Worm (Caenorhabditis elegans) whole organism, mixed stage, embryonic: ENCODE data around the gene Y50D4A.10.
A peak's percentile ranks its signal among the peaks of the same experiment; 100 is the strongest.

ENCODE experiments used
- bed-3 ChIP-seq: fragments of 200-800 bp; sonication (Bioruptor generic); optimal IDR thresholded peaks from 3 replicates; lab custom pipeline; 2018; ENCODE audit warnings: mild to moderate bottlenecking, missing genetic modification characterization, moderate library complexity, missing compliant biosample characterization
- blmp-1 ChIP-seq: fragments of 150-350 bp; optimal IDR thresholded peaks from 2 replicates; lab custom pipeline; 2014; ENCODE audit warnings: missing biosample characterization, missing genetic modification characterization
- ceh-39 ChIP-seq: fragments of 150-350 bp; optimal IDR thresholded peaks from 2 replicates; lab custom pipeline; 2014; ENCODE audit warnings: missing biosample characterization, missing genetic modification characterization
- ceh-43 ChIP-seq: fragments of 200-800 bp; sonication (Bioruptor generic); optimal IDR thresholded peaks from 2 replicates; lab custom pipeline; 2018; ENCODE audit warnings: mild to moderate bottlenecking, missing genetic modification characterization, moderate library complexity, missing compliant biosample characterization
- ces-1 ChIP-seq: fragments of 150-350 bp; optimal IDR thresholded peaks from 2 replicates; lab custom pipeline; 2014; ENCODE audit warnings: missing biosample characterization, missing genetic modification reagents, missing genetic modification characterization
- cnd-1 ChIP-seq: fragments of 200-800 bp; sonication (Bioruptor generic); optimal IDR thresholded peaks from 2 replicates; lab custom pipeline; 2018; ENCODE audit warnings: mild to moderate bottlenecking, missing genetic modification characterization, missing compliant biosample characterization
- drap-1 ChIP-seq: fragments of 200-800 bp; sonication (Bioruptor generic); optimal IDR thresholded peaks from 3 replicates; lab custom pipeline; 2018; ENCODE audit warnings: mild to moderate bottlenecking, missing genetic modification characterization, missing compliant biosample characterization
- elt-1 ChIP-seq: sonication (generic microtip); optimal IDR thresholded peaks from 2 replicates; lab custom pipeline; 2017; ENCODE audit warnings: missing genetic modification characterization, mild to moderate bottlenecking, missing compliant biosample characterization, antibody characterized with exemption, moderate library complexity, borderline replicate concordance; ENCODE audit not compliant: insufficient read depth
- elt-3 ChIP-seq: fragments of 150-350 bp; optimal IDR thresholded peaks from 2 replicates; lab custom pipeline; 2014; ENCODE audit warnings: missing biosample characterization, missing genetic modification characterization
- flh-1 ChIP-seq: fragments of 200-800 bp; sonication (Bioruptor generic); optimal IDR thresholded peaks from 2 replicates; lab custom pipeline; 2018; ENCODE audit warnings: mild to moderate bottlenecking, missing genetic modification characterization, moderate library complexity, missing compliant biosample characterization
- ham-2 ChIP-seq: fragments of 200-800 bp; sonication (Bioruptor generic); optimal IDR thresholded peaks from 2 replicates; lab custom pipeline; 2018; ENCODE audit warnings: mild to moderate bottlenecking, missing genetic modification characterization, missing compliant biosample characterization
- hlh-1 ChIP-seq: fragments of 150-350 bp; optimal IDR thresholded peaks from 2 replicates; lab custom pipeline; 2014; ENCODE audit warnings: missing biosample characterization, missing genetic modification reagents, missing genetic modification characterization
- lin-13 ChIP-seq: fragments of 150-350 bp; optimal IDR thresholded peaks from 2 replicates; lab custom pipeline; 2014; ENCODE audit warnings: missing biosample characterization, missing genetic modification characterization
- lin-32 ChIP-seq: fragments of 200-800 bp; sonication (Bioruptor generic); optimal IDR thresholded peaks from 2 replicates; lab custom pipeline; 2018; ENCODE audit warnings: mild to moderate bottlenecking, missing genetic modification characterization, missing compliant biosample characterization
- lsy-2 ChIP-seq: fragments of 150-350 bp; optimal IDR thresholded peaks from 2 replicates; lab custom pipeline; 2014; ENCODE audit warnings: missing biosample characterization, missing genetic modification characterization
- mab-5 ChIP-seq: fragments of 150-350 bp; optimal IDR thresholded peaks from 2 replicates; lab custom pipeline; 2014; ENCODE audit warnings: missing biosample characterization, missing genetic modification characterization
- mep-1 ChIP-seq: fragments of 150-350 bp; optimal IDR thresholded peaks from 2 replicates; lab custom pipeline; 2017; ENCODE audit warnings: missing biosample characterization, missing genetic modification reagents, missing genetic modification characterization, inconsistent platforms
- mls-2 ChIP-seq: sonication (generic microtip); optimal IDR thresholded peaks from 2 replicates; lab custom pipeline; 2016; ENCODE audit warnings: mild to moderate bottlenecking, missing genetic modification characterization, moderate library complexity, missing compliant biosample characterization
- nhr-12 ChIP-seq: fragments of 150-350 bp; optimal IDR thresholded peaks from 2 replicates; lab custom pipeline; 2014; ENCODE audit warnings: missing biosample characterization, missing genetic modification characterization
- nhr-2 ChIP-seq: fragments of 150-350 bp; optimal IDR thresholded peaks from 2 replicates; lab custom pipeline; 2014; ENCODE audit warnings: missing biosample characterization, missing genetic modification characterization
- nhr-237 ChIP-seq: fragments of 150-350 bp; optimal IDR thresholded peaks from 2 replicates; lab custom pipeline; 2014; ENCODE audit warnings: missing biosample characterization, missing genetic modification characterization
- nhr-28 ChIP-seq: fragments of 150-350 bp; optimal IDR thresholded peaks from 2 replicates; lab custom pipeline; 2014; ENCODE audit warnings: missing biosample characterization, missing genetic modification characterization
- nhr-76 ChIP-seq: sonication (generic microtip); optimal IDR thresholded peaks from 2 replicates; lab custom pipeline; 2017; ENCODE audit warnings: missing biosample characterization, missing genetic modification characterization
- pha-4 ChIP-seq: fragments of 150-350 bp; optimal IDR thresholded peaks from 2 replicates; lab custom pipeline; 2018; ENCODE audit warnings: missing biosample characterization, missing genetic modification reagents, missing genetic modification characterization
- sem-2 ChIP-seq: fragments of 200-800 bp; sonication (Bioruptor generic); optimal IDR thresholded peaks from 2 replicates; lab custom pipeline; 2018; ENCODE audit warnings: mild to moderate bottlenecking, missing genetic modification characterization, missing compliant biosample characterization
- snpc-4 ChIP-seq: fragments of 150-350 bp; optimal IDR thresholded peaks from 2 replicates; lab custom pipeline; 2014; ENCODE audit warnings: missing biosample characterization, missing genetic modification characterization
- sptf-1 ChIP-seq: sonication (generic microtip); optimal IDR thresholded peaks from 2 replicates; lab custom pipeline; 2017; ENCODE audit warnings: mild to moderate bottlenecking, missing genetic modification characterization, moderate library complexity, missing compliant biosample characterization
- tbx-8 ChIP-seq: fragments of 200-800 bp; sonication (Bioruptor generic); optimal IDR thresholded peaks from 2 replicates; lab custom pipeline; 2018; ENCODE audit warnings: mild to moderate bottlenecking, missing genetic modification characterization, moderate library complexity, missing compliant biosample characterization
- unc-120 ChIP-seq: sonication (generic microtip); optimal IDR thresholded peaks from 2 replicates; lab custom pipeline; 2017; ENCODE audit warnings: missing genetic modification characterization, missing compliant biosample characterization; ENCODE audit not compliant: poor library complexity, severe bottlenecking
- unc-39 ChIP-seq: fragments of 150-350 bp; optimal IDR thresholded peaks from 2 replicates; lab custom pipeline; 2014; ENCODE audit warnings: missing biosample characterization, missing genetic modification characterization
- unc-62 ChIP-seq: fragments of 150-350 bp; optimal IDR thresholded peaks from 2 replicates; lab custom pipeline; 2014; ENCODE audit warnings: missing biosample characterization, missing genetic modification reagents, missing genetic modification characterization
- zip-8 ChIP-seq: fragments of 150-350 bp; optimal IDR thresholded peaks from 2 replicates; lab custom pipeline; 2014; ENCODE audit warnings: missing biosample characterization, missing genetic modification characterization
- ztf-11 ChIP-seq: fragments of 150-350 bp; optimal IDR thresholded peaks from 2 replicates; lab custom pipeline; 2014; ENCODE audit warnings: missing biosample characterization, missing genetic modification characterization

The Y50D4A.10 gene

ce11 chrV:1220509-1220908 lies at the start of gene Y50D4A.10:
TSS of gene Y50D4A.10 (minus strand) at chrV:1220565.
- TF ChIP-seq unc-39 (no peak), zip-8 (tag; lab: Kevin White, UChicago) (peak; percentile 84)

DNA sequence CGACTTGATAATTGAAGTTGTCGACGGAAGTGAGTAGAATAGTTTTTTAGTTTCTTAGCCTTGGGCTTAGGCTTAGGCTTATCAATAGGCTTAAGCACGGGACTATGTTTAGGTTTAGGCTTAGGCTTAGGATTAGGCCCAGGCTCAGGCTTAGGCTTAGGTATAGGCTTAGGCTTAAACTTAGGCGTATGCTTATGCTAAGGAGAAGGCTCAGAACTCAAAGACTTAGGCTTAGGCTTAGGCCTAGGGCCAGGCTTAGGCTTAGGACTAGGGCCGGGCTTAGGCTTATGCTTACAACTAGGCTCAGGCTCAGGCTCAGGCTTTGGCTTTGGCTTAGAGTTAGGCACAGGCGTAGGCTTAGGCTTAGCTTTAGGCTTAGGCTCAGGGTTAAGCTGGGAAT lies 46.2 kb upstream of the Y50D4A.10 start:
- no peak for TF ChIP-seq hlh-1 (tag; lab: Kevin White, UChicago)

DNA sequence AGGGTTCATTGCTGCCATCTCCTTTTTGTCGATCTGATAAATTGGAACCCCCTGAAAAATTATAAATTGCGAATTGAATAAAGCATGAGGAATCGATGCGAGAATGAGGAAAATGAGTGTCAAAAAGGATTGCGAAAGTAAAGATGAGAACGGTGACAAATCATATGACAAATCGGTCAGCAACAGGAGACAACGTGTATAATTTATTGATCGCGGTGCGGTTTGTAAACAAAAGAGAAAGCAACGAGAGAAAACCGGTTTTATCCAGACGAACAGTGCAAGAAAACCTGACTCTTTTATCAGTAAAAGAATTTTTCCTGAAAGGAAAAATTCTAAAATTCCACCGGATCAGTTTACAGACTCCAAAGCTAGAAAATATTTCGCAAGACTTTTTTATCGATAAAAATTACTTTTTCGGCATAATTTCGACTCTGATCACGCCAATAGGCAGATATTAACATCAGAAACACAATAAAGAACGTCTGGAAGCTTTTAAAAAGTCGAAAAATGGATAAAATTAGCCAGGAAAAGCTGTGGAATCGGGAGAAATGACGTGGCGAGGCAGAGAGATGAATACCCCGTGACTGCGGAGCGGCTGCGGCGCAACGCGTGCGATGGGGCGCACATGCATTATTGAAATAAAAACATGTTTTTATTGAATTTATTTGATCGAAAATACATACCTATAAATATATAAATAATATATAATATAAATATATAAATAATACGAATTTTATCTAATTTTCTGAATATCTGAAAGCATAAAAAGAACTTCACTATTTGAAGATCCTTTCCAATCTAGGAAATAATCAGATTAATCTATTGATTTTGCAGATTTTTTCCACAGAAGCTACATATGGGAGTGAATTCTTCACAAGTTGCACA lies 43.8 kb upstream of the Y50D4A.10 start, which contains the start of the genes rab-1 and C39F7.5:
Gene rab-1 (minus strand): TSS at position 51 of the 885 bp plus-strand sequence.
Gene C39F7.5 (plus strand): TSS at position 835 of the 885 bp plus-strand sequence.
- TF ChIP-seq ham-2 (GFP tag; lab: Kevin White, UChicago) (peak; percentile 65), sem-2 (GFP tag; lab: Kevin White, UChicago) (no peak), mab-5 (tag; lab: Kevin White, UChicago) (no peak), ceh-39 (tag; lab: Kevin White, UChicago) (peak; percentile 11), lin-32 (GFP tag; lab: Kevin White, UChicago) (no peak), ces-1 (GFP tag; lab: Kevin White, UChicago) (peak; percentile 56), sptf-1 (tag; lab: Kevin White, UChicago) (peak; percentile 12), unc-39 (no peak), bed-3 (GFP tag; lab: Kevin White, UChicago) (no peak), lsy-2 (tag; lab: Kevin White, UChicago) (peak; percentile 42), mls-2 (tag; lab: Kevin White, UChicago) (no peak), elt-1 (no peak), nhr-76 (no peak), nhr-237 (no peak), lin-13 (tag; lab: Kevin White, UChicago) (peak; percentile 10), zip-8 (tag; lab: Kevin White, UChicago) (no peak), cnd-1 (no peak), nhr-28 (no peak), tbx-8 (GFP tag; lab: Kevin White, UChicago) (no peak), unc-62 (no peak), ceh-43 (GFP tag; lab: Kevin White, UChicago) (no peak), elt-3 (tag; lab: Kevin White, UChicago) (no peak), nhr-12 (tag; lab: Kevin White, UChicago) (no peak), pha-4 (tag; lab: Kevin White, UChicago) (peak; percentile 41), drap-1 (GFP tag; lab: Kevin White, UChicago) (no peak), unc-120 (tag; lab: Kevin White, UChicago) (no peak), mep-1 (peak; percentile 84), flh-1 (GFP tag; lab: Kevin White, UChicago) (no peak), snpc-4 (tag; lab: Kevin White, UChicago) (no peak)

DNA sequence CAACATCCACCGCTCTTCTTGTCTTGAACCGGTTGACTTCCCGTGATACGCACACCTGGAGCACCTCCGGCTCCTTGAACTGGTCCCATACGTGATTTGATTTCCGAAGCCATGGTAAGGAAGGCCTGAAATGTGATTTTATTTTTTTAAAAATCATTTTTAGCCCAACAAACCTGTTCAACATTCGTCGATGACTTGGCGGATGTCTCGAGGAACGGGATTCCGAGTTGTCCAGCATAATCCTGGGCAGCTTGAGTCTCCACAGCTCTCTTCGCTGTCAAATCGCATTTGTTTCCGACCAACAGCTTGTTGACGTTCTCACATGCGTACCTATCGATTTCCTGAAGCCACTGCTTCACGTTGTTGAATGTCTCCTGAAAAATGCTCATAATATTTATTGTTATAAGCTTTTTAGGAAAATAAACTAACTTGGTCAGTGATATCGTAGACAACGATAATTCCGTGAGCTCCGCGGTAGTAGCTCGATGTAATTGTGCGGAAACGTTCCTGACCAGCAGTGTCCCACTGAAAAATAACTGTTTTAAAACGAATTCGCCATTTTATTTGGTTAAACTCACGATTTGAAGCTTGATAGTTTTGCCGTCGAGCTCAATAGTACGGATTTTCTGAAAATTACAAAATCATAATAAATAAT lies 42.8 kb upstream of the Y50D4A.10 start:
- no peak for TF ChIP-seq sptf-1 (tag; lab: Kevin White, UChicago)
- no peak for TF ChIP-seq zip-8 (tag; lab: Kevin White, UChicago)
- no peak for TF ChIP-seq cnd-1
- TF ChIP-seq nhr-12 (tag; lab: Kevin White, UChicago), result no peak
- TF ChIP-seq ztf-11 (tag; lab: Kevin White, UChicago), result no peak
- no peak for TF ChIP-seq mep-1
- no peak for TF ChIP-seq nhr-2 (tag; lab: Kevin White, UChicago)
- TF ChIP-seq ham-2 (GFP tag; lab: Kevin White, UChicago), result no peak
- no peak for TF ChIP-seq elt-3 (tag; lab: Kevin White, UChicago)
- no peak for TF ChIP-seq sem-2 (GFP tag; lab: Kevin White, UChicago)
- no peak for TF ChIP-seq tbx-8 (GFP tag; lab: Kevin White, UChicago)
- TF ChIP-seq pha-4 (tag; lab: Kevin White, UChicago), result no peak
- TF ChIP-seq mls-2 (tag; lab: Kevin White, UChicago), result no peak
- TF ChIP-seq blmp-1, result no peak
- TF ChIP-seq drap-1 (GFP tag; lab: Kevin White, UChicago), result no peak
- TF ChIP-seq elt-1, result no peak
